Worm (Caenorhabditis elegans) whole organism, L1 larva: ENCODE data around the gene npp-1.

ENCODE experiments used
- C16A3.4 ChIP-seq: fragments of 150-350 bp; optimal IDR thresholded peaks from 2 replicates; lab custom pipeline; 2014; ENCODE audit warnings: missing biosample characterization, missing genetic modification characterization
- F16B12.6 ChIP-seq: fragments of 150-350 bp; optimal IDR thresholded peaks from 2 replicates; lab custom pipeline; 2014; ENCODE audit warnings: missing biosample characterization, missing genetic modification characterization
- Y116A8C.19 ChIP-seq: sonication (generic microtip); optimal IDR thresholded peaks from 2 replicates; lab custom pipeline; 2016; ENCODE audit warnings: missing compliant biosample characterization, missing genetic modification characterization, borderline replicate concordance
- aha-1 ChIP-seq: fragments of 150-350 bp; optimal IDR thresholded peaks from 2 replicates; lab custom pipeline; 2014; ENCODE audit warnings: missing biosample characterization, missing genetic modification characterization
- blmp-1 ChIP-seq: fragments of 150-350 bp; optimal IDR thresholded peaks from 2 replicates; lab custom pipeline; 2014; ENCODE audit warnings: missing biosample characterization, missing genetic modification characterization
- ceh-63 ChIP-seq: fragments of 200-800 bp; sonication (Bioruptor generic); optimal IDR thresholded peaks from 2 replicates; lab custom pipeline; 2018; ENCODE audit warnings: mild to moderate bottlenecking, missing genetic modification characterization, missing compliant biosample characterization
- ceh-8 ChIP-seq: fragments of 200-800 bp; sonication (Bioruptor generic); optimal IDR thresholded peaks from 2 replicates; lab custom pipeline; 2018; ENCODE audit warnings: mild to moderate bottlenecking, missing genetic modification characterization, moderate library complexity, missing compliant biosample characterization
- ces-1 ChIP-seq: fragments of 150-350 bp; optimal IDR thresholded peaks from 2 replicates; lab custom pipeline; 2014; ENCODE audit warnings: missing biosample characterization, missing genetic modification reagents, missing genetic modification characterization
- dpl-1 ChIP-seq, 3 experiments: fragments of 150-350 bp in 2 of 3; sonication (generic microtip) in 1 of 3; optimal IDR thresholded peaks; 2 replicates each; lab custom pipeline; 2014 to 2017; ENCODE audit warnings: missing biosample characterization in 3 of 3, missing genetic modification characterization in 3 of 3, missing genetic modification reagents in 3 of 3
- dsc-1 ChIP-seq: sonication (generic microtip); optimal IDR thresholded peaks from 2 replicates; lab custom pipeline; 2016; ENCODE audit warnings: mild to moderate bottlenecking, missing genetic modification characterization, missing compliant biosample characterization
- efl-1 ChIP-seq, 4 experiments: fragments of 150-350 bp; optimal IDR thresholded peaks in 3 of 4; peaks in 1 of 4; 1 replicate in 1 of 4; 2 replicates in 3 of 4; lab custom pipeline; 2014; ENCODE audit warnings: missing biosample characterization in 2 of 4, missing genetic modification characterization in 2 of 4, missing genetic modification reagents in 2 of 4
- efl-3 ChIP-seq: fragments of 200-800 bp; sonication (Bioruptor generic); optimal IDR thresholded peaks from 2 replicates; lab custom pipeline; 2018; ENCODE audit warnings: mild to moderate bottlenecking, missing genetic modification characterization, missing compliant biosample characterization
- egl-13 ChIP-seq: sonication (generic microtip); optimal IDR thresholded peaks from 2 replicates; lab custom pipeline; 2016; ENCODE audit warnings: missing genotype, missing genetic modification reagents, missing genetic modification characterization, missing compliant biosample characterization
- elt-2 ChIP-seq: sonication (generic microtip); optimal IDR thresholded peaks from 2 replicates; lab custom pipeline; 2016; ENCODE audit warnings: missing genetic modification characterization, mild to moderate bottlenecking, inconsistent platforms, missing compliant biosample characterization, missing genetic modification reagents
- elt-3 ChIP-seq, 6 experiments: fragments of 150-350 bp in 1 of 6; sonication (generic microtip); optimal IDR thresholded peaks; 2 replicates each; lab custom pipeline; 2017 to 2018; ENCODE audit warnings: missing biosample characterization in 6 of 6, missing genetic modification characterization in 6 of 6, inconsistent platforms in 1 of 6
- ets-5 ChIP-seq: fragments of 200-800 bp; sonication (Bioruptor generic); IDR thresholded peaks from 2 replicates; pipeline ENCODE4 v1.3.6; 2022; ENCODE audit warnings: missing genetic modification characterization, missing compliant biosample characterization
- fkh-10 ChIP-seq: sonication (generic microtip); optimal IDR thresholded peaks from 2 replicates; lab custom pipeline; 2017; ENCODE audit warnings: missing biosample characterization, missing genetic modification reagents, missing genetic modification characterization
- fkh-4 ChIP-seq: sonication (generic microtip); optimal IDR thresholded peaks from 2 replicates; lab custom pipeline; 2016; ENCODE audit warnings: missing compliant biosample characterization, missing genetic modification characterization, borderline replicate concordance
- fkh-8 ChIP-seq: sonication (generic microtip); optimal IDR thresholded peaks from 2 replicates; lab custom pipeline; 2016; ENCODE audit warnings: mild to moderate bottlenecking, missing genetic modification characterization, missing compliant biosample characterization
- grh-1 ChIP-seq: fragments of 200-800 bp; sonication (Bioruptor generic); IDR thresholded peaks from 2 replicates; pipeline ENCODE4 v1.3.6; 2022; ENCODE audit warnings: missing genetic modification reagents, missing genetic modification characterization, missing compliant biosample characterization
- hlh-17 ChIP-seq: fragments of 200-800 bp; sonication (Bioruptor generic); optimal IDR thresholded peaks from 2 replicates; lab custom pipeline; 2018; ENCODE audit warnings: missing genetic modification characterization, mild to moderate bottlenecking, missing compliant biosample characterization, moderate library complexity, borderline replicate concordance
- irx-1 ChIP-seq: sonication (generic microtip); optimal IDR thresholded peaks from 2 replicates; lab custom pipeline; 2016; ENCODE audit warnings: missing genetic modification characterization, missing compliant biosample characterization
- isw-1 ChIP-seq: fragments of 200-800 bp; sonication (Bioruptor generic); IDR thresholded peaks from 2 replicates; pipeline ENCODE4 v1.3.6; 2022; ENCODE audit warnings: missing genetic modification characterization, missing compliant biosample characterization
- lin-15B ChIP-seq: fragments of 150-350 bp; sonication (generic microtip); optimal IDR thresholded peaks from 3 replicates; lab custom pipeline; 2014; ENCODE audit warnings: missing biosample characterization, missing genetic modification characterization
- lin-35 ChIP-seq, 2 experiments: fragments of 150-350 bp; optimal IDR thresholded peaks; 2 replicates each; lab custom pipeline; 2014; ENCODE audit warnings: missing biosample characterization in 2 of 2, missing genetic modification characterization in 2 of 2, missing genetic modification reagents in 2 of 2
- lin-39 ChIP-seq: fragments of 150-350 bp; optimal IDR thresholded peaks from 2 replicates; lab custom pipeline; 2014; ENCODE audit warnings: missing biosample characterization, missing genetic modification reagents, missing genetic modification characterization
- mab-9 ChIP-seq: fragments of 200-800 bp; sonication (Bioruptor generic); IDR thresholded peaks from 2 replicates; pipeline ENCODE4 v1.3.6; 2022; ENCODE audit warnings: missing genetic modification reagents, missing genetic modification characterization, missing compliant biosample characterization
- mef-2 ChIP-seq: fragments of 150-350 bp; optimal IDR thresholded peaks from 2 replicates; lab custom pipeline; 2014; ENCODE audit warnings: missing biosample characterization, missing genetic modification characterization
- nhr-11 ChIP-seq: fragments of 150-350 bp; optimal IDR thresholded peaks from 2 replicates; lab custom pipeline; 2014; ENCODE audit warnings: missing biosample characterization, missing genetic modification characterization
- nhr-12 ChIP-seq: sonication (generic microtip); optimal IDR thresholded peaks from 2 replicates; lab custom pipeline; 2017; ENCODE audit warnings: missing biosample characterization, missing genetic modification characterization
- nhr-19 ChIP-seq: fragments of 200-800 bp; sonication (Bioruptor generic); conservative IDR thresholded peaks from 2 replicates; pipeline ENCODE4 v1.3.6; 2022; ENCODE audit warnings: missing genetic modification characterization, missing compliant biosample characterization
- nhr-237 ChIP-seq: fragments of 150-350 bp; optimal IDR thresholded peaks from 2 replicates; lab custom pipeline; 2014; ENCODE audit warnings: missing biosample characterization, missing genetic modification characterization
- nhr-47 ChIP-seq: sonication (generic microtip); optimal IDR thresholded peaks from 2 replicates; lab custom pipeline; 2016; ENCODE audit warnings: mild to moderate bottlenecking, missing genetic modification characterization, moderate library complexity, missing compliant biosample characterization
- nhr-71 ChIP-seq: sonication (generic microtip); optimal IDR thresholded peaks from 2 replicates; lab custom pipeline; 2016; ENCODE audit warnings: mild to moderate bottlenecking, missing genetic modification characterization, moderate library complexity, missing compliant biosample characterization
- nhr-76 ChIP-seq: sonication (generic microtip); optimal IDR thresholded peaks from 2 replicates; lab custom pipeline; 2017; ENCODE audit warnings: missing biosample characterization, missing genetic modification characterization
- nhr-85 ChIP-seq: sonication (generic microtip); peaks from one replicate; lab custom pipeline; 2016; ENCODE audit warnings: missing genetic modification characterization, inconsistent platforms, missing compliant biosample characterization
- pag-3 ChIP-seq: sonication (generic microtip); optimal IDR thresholded peaks from 2 replicates; lab custom pipeline; 2017; ENCODE audit warnings: missing genetic modification characterization, mild to moderate bottlenecking, missing compliant biosample characterization, antibody characterized with exemption, borderline replicate concordance; ENCODE audit not compliant: insufficient read depth
- pqm-1 ChIP-seq: sonication (generic microtip); optimal IDR thresholded peaks from 3 replicates; lab custom pipeline; 2017; ENCODE audit warnings: missing biosample characterization, missing genetic modification characterization
- rnt-1 ChIP-seq: sonication (generic microtip); optimal IDR thresholded peaks from 2 replicates; lab custom pipeline; 2016; ENCODE audit warnings: mild to moderate bottlenecking, missing genetic modification characterization, moderate library complexity, missing compliant biosample characterization
- skn-1 ChIP-seq: fragments of 150-350 bp; optimal IDR thresholded peaks from 2 replicates; lab custom pipeline; 2014; ENCODE audit warnings: missing biosample characterization, missing genetic modification characterization
- snu-23 ChIP-seq: sonication (generic microtip); optimal IDR thresholded peaks from 2 replicates; lab custom pipeline; 2016; ENCODE audit warnings: missing genetic modification characterization, missing compliant biosample characterization
- sox-4 ChIP-seq: sonication (generic microtip); optimal IDR thresholded peaks from 2 replicates; lab custom pipeline; 2016; ENCODE audit warnings: missing genetic modification characterization, missing compliant biosample characterization
- sptf-1 ChIP-seq: fragments of 150-350 bp; optimal IDR thresholded peaks from 2 replicates; lab custom pipeline; 2014; ENCODE audit warnings: missing biosample characterization, missing genetic modification characterization
- swsn-7 ChIP-seq: sonication (generic microtip); optimal IDR thresholded peaks from 2 replicates; lab custom pipeline; 2016; ENCODE audit warnings: missing genetic modification characterization, missing compliant biosample characterization
- unc-62 ChIP-seq: fragments of 150-350 bp; optimal IDR thresholded peaks from 2 replicates; lab custom pipeline; 2014; ENCODE audit warnings: missing biosample characterization, missing genetic modification reagents, missing genetic modification characterization
- unc-98 ChIP-seq: fragments of 200-800 bp; sonication (Bioruptor generic); IDR thresholded peaks from 2 replicates; pipeline ENCODE4 v1.3.6; 2022; ENCODE audit warnings: missing genetic modification characterization, missing compliant biosample characterization
- xbp-1 ChIP-seq: sonication (generic microtip); optimal IDR thresholded peaks from 2 replicates; lab custom pipeline; 2016; ENCODE audit warnings: missing genetic modification characterization, missing compliant biosample characterization
- zag-1 ChIP-seq: fragments of 150-350 bp; optimal IDR thresholded peaks from 2 replicates; lab custom pipeline; 2014; ENCODE audit warnings: missing biosample characterization, missing genetic modification characterization
- ztf-4 ChIP-seq: fragments of 150-350 bp; optimal IDR thresholded peaks from 2 replicates; lab custom pipeline; 2014; ENCODE audit warnings: missing biosample characterization, missing genetic modification characterization

The npp-1 gene

DNA sequence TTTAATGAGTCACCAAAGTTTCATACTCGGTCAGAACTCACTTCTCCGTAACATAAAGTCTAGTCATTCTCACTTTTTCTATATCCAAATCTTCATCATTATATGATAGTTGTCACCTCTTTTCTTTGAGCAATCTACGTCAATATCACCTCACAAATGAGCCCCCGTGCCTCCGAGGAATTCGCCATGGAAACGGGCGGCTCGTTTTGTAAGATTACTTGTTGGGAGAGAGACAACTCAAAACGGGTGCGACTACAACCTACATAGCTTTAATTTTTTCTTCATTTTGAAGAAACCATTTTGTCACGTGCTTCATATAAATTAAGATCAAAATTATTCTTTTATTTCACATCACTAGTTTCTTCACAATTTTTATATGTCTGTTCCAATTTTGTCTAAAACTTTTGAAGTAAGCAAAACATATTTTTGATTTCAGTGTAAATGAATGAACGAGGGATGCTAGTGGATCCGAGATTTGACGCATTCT is 20.6 kb downstream of the npp-1 start, which contains the start of gene nhr-4:
TSS of gene nhr-4 (plus strand) at position 437 of the 487 bp plus-strand sequence.
- TF ChIP-seq lin-35 (GFP tag; optimal IDR thresholded peaks at IDR 0.05; lab: Kevin White, UChicago) (no peak), dsc-1 (tag; lab: Kevin White, UChicago) (peak; percentile 27), nhr-47 (tag; lab: Kevin White, UChicago) (peak; percentile 0), fkh-8 (tag; lab: Kevin White, UChicago) (peak; percentile 71), nhr-71 (tag; lab: Kevin White, UChicago) (peak; percentile 12), mef-2 (no peak), efl-1 (optimal IDR thresholded peaks at IDR 0.05; lab: Kevin White, UChicago) (no peak), efl-1 (GFP tag; optimal IDR thresholded peaks at IDR 0.05 in 1 of 2; lab: Kevin White, UChicago) (peak in 1 of 2 experiments; percentile 56), F16B12.6 (no peak), Y116A8C.19 (no peak)

DNA sequence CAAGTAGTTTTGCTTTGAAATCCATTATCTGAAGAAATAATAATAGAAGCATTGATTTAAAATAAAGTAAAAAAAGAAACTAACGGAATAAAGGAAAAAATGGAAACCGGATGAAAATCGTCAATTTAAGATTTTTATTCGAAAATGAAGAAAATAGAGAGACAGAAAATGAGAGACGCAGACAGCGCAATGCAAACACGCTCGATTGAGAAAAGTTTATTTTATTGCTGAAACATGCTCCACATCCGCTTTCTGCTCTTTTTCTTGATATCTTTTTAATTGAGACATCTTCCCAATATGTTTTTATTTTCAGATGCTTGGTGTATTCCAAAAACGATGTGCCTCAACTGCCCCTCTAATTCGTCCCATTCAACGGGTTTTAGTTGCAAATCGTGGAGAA is 26.0 kb downstream of the npp-1 start, which contains the start of the genes prp-18 and mccc-1:
TSS of gene prp-18 (minus strand) at position 127 of the 400 bp plus-strand sequence.
TSS of gene mccc-1 (plus strand) at position 314 of the 400 bp plus-strand sequence.
- TF ChIP-seq swsn-7 (peak; percentile 33), lin-15B (peak; percentile 56), lin-35 (GFP tag; optimal IDR thresholded peaks at IDR 0.05; lab: Kevin White, UChicago) (peak; percentile 72 to 76), xbp-1 (tag; lab: Kevin White, UChicago) (peak; percentile 48), efl-3 (GFP tag; lab: Kevin White, UChicago) (no peak), egl-13 (no peak), fkh-4 (tag; lab: Kevin White, UChicago) (no peak), ztf-4 (no peak), nhr-19 (peak; percentile 25; the same call in 1 of the 2 replicates), Y116A8C.19 (no peak), unc-98 (GFP tag; lab: Robert Waterston, UW) (no peak), unc-62 (GFP tag; lab: Kevin White, UChicago) (no peak), nhr-76 (tag; lab: Kevin White, UChicago) (no peak), blmp-1 (tag; lab: Kevin White, UChicago) (peak; percentile 30), elt-3 (tag; optimal IDR thresholded peaks at IDR 0.05; lab: Kevin White, UChicago) (no peak), ceh-63 (GFP tag; lab: Kevin White, UChicago) (no peak), pqm-1 (tag; lab: Kevin White, UChicago) (no peak), aha-1 (tag; lab: Kevin White, UChicago) (no peak), ets-5 (no peak), zag-1 (tag; lab: Kevin White, UChicago) (no peak), pag-3 (tag; lab: Kevin White, UChicago) (no peak), elt-2 (no peak), nhr-237 (no peak), efl-1 (optimal IDR thresholded peaks at IDR 0.05; lab: Kevin White, UChicago) (peak; percentile 67 to 70), efl-1 (GFP tag; optimal IDR thresholded peaks at IDR 0.05 in 1 of 2; lab: Kevin White, UChicago) (peak; percentile 64 to 91), isw-1 (peak; percentile 36), fkh-10 (GFP tag; lab: Kevin White, UChicago) (peak; percentile 8), nhr-85 (tag; lab: Kevin White, UChicago) (peak; percentile 33), lin-39 (tag; lab: Kevin White, UChicago) (no peak), skn-1 (tag; lab: Kevin White, UChicago) (peak; percentile 28), dpl-1 (GFP tag; optimal IDR thresholded peaks at IDR 0.05; lab: Kevin White, UChicago) (peak; percentile 43 to 69 (median 60)), sptf-1 (tag; lab: Kevin White, UChicago) (no peak), grh-1 (GFP tag; lab: Robert Waterston, UW) (no peak), nhr-12 (tag; lab: Kevin White, UChicago) (no peak), dsc-1 (tag; lab: Kevin White, UChicago) (peak; percentile 48), snu-23 (GFP tag; lab: Kevin White, UChicago) (peak; percentile 61), irx-1 (tag; lab: Kevin White, UChicago) (no peak), ces-1 (GFP tag; lab: Kevin White, UChicago) (no peak), nhr-47 (tag; lab: Kevin White, UChicago) (no peak), C16A3.4 (tag; lab: Kevin White, UChicago) (peak; percentile 62), hlh-17 (no peak), mab-9 (GFP tag; lab: Robert Waterston, UW) (no peak), sox-4 (tag; lab: Kevin White, UChicago) (no peak), ceh-8 (GFP tag; lab: Kevin White, UChicago) (no peak), rnt-1 (tag; lab: Kevin White, UChicago) (peak; percentile 64), nhr-11 (tag; lab: Kevin White, UChicago) (no peak)
